Worm (Caenorhabditis elegans) whole organism, late embryonic: ENCODE results near the gene ZK816.1.

Experiments used
- C08G9.2 ChIP-seq: sonication (generic microtip); optimal IDR thresholded peaks from 2 replicates; lab custom pipeline; 2016; ENCODE audit warnings: mild to moderate bottlenecking, missing genetic modification characterization, moderate library complexity, missing compliant biosample characterization
- ama-1 ChIP-seq: fragments of 150-350 bp; optimal IDR thresholded peaks from 2 replicates; lab custom pipeline; 2014
- ceh-14 ChIP-seq: sonication (generic microtip); optimal IDR thresholded peaks from 2 replicates; lab custom pipeline; 2016; ENCODE audit warnings: missing genotype, missing genetic modification characterization, missing compliant biosample characterization
- ceh-6 ChIP-seq: fragments of 200-800 bp; sonication (Bioruptor generic); optimal IDR thresholded peaks from 2 replicates; lab custom pipeline; 2018; ENCODE audit warnings: mild to moderate bottlenecking, missing genetic modification characterization, missing compliant biosample characterization
- che-1 ChIP-seq: sonication (generic microtip); optimal IDR thresholded peaks from 2 replicates; lab custom pipeline; 2016; ENCODE audit warnings: mild to moderate bottlenecking, missing genetic modification characterization, missing compliant biosample characterization
- elt-2 ChIP-seq: sonication (generic microtip); optimal IDR thresholded peaks from 2 replicates; lab custom pipeline; 2016; ENCODE audit warnings: missing genetic modification reagents, missing genetic modification characterization, missing compliant biosample characterization
- ets-4 ChIP-seq: sonication (generic microtip); optimal IDR thresholded peaks from 2 replicates; lab custom pipeline; 2016; ENCODE audit warnings: missing genetic modification characterization, missing compliant biosample characterization
- nfya-1 ChIP-seq: sonication (generic microtip); optimal IDR thresholded peaks from 2 replicates; lab custom pipeline; 2017; ENCODE audit warnings: missing genetic modification characterization, mild to moderate bottlenecking, missing compliant biosample characterization, antibody characterized with exemption, moderate library complexity
- pax-1 ChIP-seq: fragments of 150-350 bp; optimal IDR thresholded peaks from 2 replicates; lab custom pipeline; 2014; ENCODE audit warnings: missing biosample characterization, missing genetic modification characterization
- pha-4 ChIP-seq: fragments of 150-350 bp; optimal IDR thresholded peaks from 2 replicates; lab custom pipeline; 2018; ENCODE audit warnings: missing biosample characterization, missing genetic modification reagents, missing genetic modification characterization
- pqm-1 ChIP-seq: sonication (generic microtip); optimal IDR thresholded peaks from 2 replicates; lab custom pipeline; 2016; ENCODE audit warnings: missing genetic modification characterization, missing compliant biosample characterization
- sdc-2 ChIP-seq: sonication (generic microtip); optimal IDR thresholded peaks from 2 replicates; lab custom pipeline; 2016; ENCODE audit warnings: missing genotype, missing genetic modification characterization, missing compliant biosample characterization

- TF ChIP-seq C08G9.2 (tag; lab: Kevin White, UChicago) = no peak
- TF ChIP-seq sdc-2 = no peak
- no peak for TF ChIP-seq pax-1 (tag; lab: Kevin White, UChicago)
- TF ChIP-seq ceh-14 (tag; lab: Kevin White, UChicago) = no peak
- TF ChIP-seq nfya-1 (tag; lab: Kevin White, UChicago) = no peak
- no peak for TF ChIP-seq ceh-6
- no peak for TF ChIP-seq ets-4
- TF ChIP-seq ama-1 = no peak
- no peak for TF ChIP-seq che-1 (tag; lab: Kevin White, UChicago)
- no peak for TF ChIP-seq pqm-1 (tag; lab: Kevin White, UChicago)
- no peak for TF ChIP-seq elt-2 (tag; lab: Kevin White, UChicago)
- TF ChIP-seq pha-4 = no peak
Measured at ce11 chrX:3375320-3375719, 23.8 kb downstream of the ZK816.1 start.
